Fruit fly (Drosophila melanogaster): Measurements from ENCODE around the gene CG43799.
A peak's percentile ranks its signal among the peaks of the same experiment; 100 is the strongest.

dm6 chr2L:7207660-7208059, 19.9 kb upstream of the CG43799 start:
- TF ChIP-seq Hr39 (GFP tag; optimal IDR thresholded peaks at IDR 0.05) = no peak
- no peak for TF ChIP-seq CG3032 (tag; optimal IDR thresholded peaks at IDR 0.05)
- TF ChIP-seq cyc (GFP tag; optimal IDR thresholded peaks at IDR 0.05) = no peak
- no peak for TF ChIP-seq CG10669 (GFP tag; optimal IDR thresholded peaks at IDR 0.05)
- TF ChIP-seq CG6854 (GFP tag; optimal IDR thresholded peaks at IDR 0.05) = peak; percentile 6
- no peak for TF ChIP-seq Sox14 (GFP tag; optimal IDR thresholded peaks at IDR 0.05)
- no peak for TF ChIP-seq Sox102F (GFP tag; optimal IDR thresholded peaks at IDR 0.05)
